Worm (Caenorhabditis elegans): ENCODE data around the gene K08B5.2.

ce11 chrX:16521722-16522121, 32.0 kb downstream of the K08B5.2 start:
- TF ChIP-seq pha-4 (tag; optimal IDR thresholded peaks at IDR 0.05) (no peak), syd-9 (tag; optimal IDR thresholded peaks at IDR 0.05) (no peak), hlh-30 (tag; optimal IDR thresholded peaks at IDR 0.05; ENCODE audit: insufficient read depth) (no peak), unc-86 (tag; optimal IDR thresholded peaks at IDR 0.05) (no peak), ceh-9 (tag; optimal IDR thresholded peaks at IDR 0.05) (no peak), lim-6 (tag; optimal IDR thresholded peaks at IDR 0.05) (no peak), hlh-8 (tag; optimal IDR thresholded peaks at IDR 0.05) (no peak), fax-1 (tag; optimal IDR thresholded peaks at IDR 0.05) (no peak), fkh-10 (GFP tag; optimal IDR thresholded peaks at IDR 0.05) (no peak), zip-5 (tag; optimal IDR thresholded peaks at IDR 0.05) (no peak), unc-3 (GFP tag; conservative IDR thresholded peaks at IDR 0.05) (no peak), unc-3 (tag; optimal IDR thresholded peaks at IDR 0.05) (no peak), ceh-48 (tag; optimal IDR thresholded peaks at IDR 0.05) (no peak), eyg-1 (tag; optimal IDR thresholded peaks at IDR 0.05) (no peak), mec-3 (tag; optimal IDR thresholded peaks at IDR 0.05; ENCODE audit: borderline replicate concordance) (no peak)

Data from whole organism, late embryonic.